Fruit fly (Drosophila melanogaster) Kc167 (cell line): ENCODE results near the gene ND-75.

Source experiments
- psq ChIP-seq: fragments of >200 bp; optimal IDR thresholded peaks from 2 replicates; lab custom pipeline; 2017; ENCODE audit warnings: missing external identifiers
- ttk ChIP-seq: sonication (Bioruptor generic); optimal IDR thresholded peaks from 2 replicates; lab custom pipeline; 2017; ENCODE audit warnings: missing external identifiers

dm6 chrX:8207054-8207453, 44.4 kb downstream of the ND-75 start:
- TF ChIP-seq ttk (no peak), psq (no peak)
